Fruit fly (Drosophila melanogaster) whole organism, prepupa: ENCODE results near the gene Fur2.

Experiments
- Blimp-1 ChIP-seq: fragments of 200-800 bp; sonication (Bioruptor generic); optimal IDR thresholded peaks from 3 replicates; lab custom pipeline; 2017; ENCODE audit warnings: missing biosample characterization, missing genetic modification characterization, mild to moderate bottlenecking, moderate library complexity, missing genetic modification reagents
- CG10631 ChIP-seq: fragments of 200-800 bp; sonication (Bioruptor generic); optimal IDR thresholded peaks from 2 replicates; lab custom pipeline; 2016; ENCODE audit warnings: missing biosample characterization, missing genetic modification characterization
- CG11294 ChIP-seq: fragments of 200-800 bp; sonication (Bioruptor generic); IDR thresholded peaks from 2 replicates; pipeline ENCODE4 v1.3.6; 2022; ENCODE audit warnings: missing biosample characterization, missing genetic modification characterization
- CG11762 ChIP-seq: fragments of 200-800 bp; sonication (Bioruptor generic); optimal IDR thresholded peaks from 3 replicates; lab custom pipeline; 2016; ENCODE audit warnings: missing biosample characterization, missing genetic modification characterization; ENCODE audit not compliant: insufficient read depth
- CG11902 ChIP-seq: fragments of 200-800 bp; sonication (Bioruptor generic); optimal IDR thresholded peaks from 3 replicates; lab custom pipeline; 2016; ENCODE audit warnings: missing biosample characterization, missing genetic modification characterization
- CG15336 ChIP-seq: fragments of 200-800 bp; sonication (Bioruptor generic); IDR thresholded peaks from 2 replicates; pipeline ENCODE4 v1.3.6; 2022; ENCODE audit warnings: missing biosample characterization, missing genetic modification characterization
- CG1621 ChIP-seq: fragments of 200-800 bp; sonication (Bioruptor generic); optimal IDR thresholded peaks from 3 replicates; lab custom pipeline; 2018; ENCODE audit warnings: missing biosample characterization, mild to moderate bottlenecking, missing genetic modification characterization
- CG3032 ChIP-seq: fragments of 200-800 bp; optimal IDR thresholded peaks from 2 replicates; lab custom pipeline; 2019; ENCODE audit warnings: missing biosample characterization, mild to moderate bottlenecking, missing genetic modification characterization, moderate library complexity
- CG31627 ChIP-seq: fragments of 200-800 bp; sonication (Bioruptor generic); optimal IDR thresholded peaks from 3 replicates; lab custom pipeline; 2016; ENCODE audit warnings: missing biosample characterization, missing genetic modification characterization
- CG34406 ChIP-seq: fragments of 200-800 bp; sonication (Bioruptor generic); optimal IDR thresholded peaks from 3 replicates; lab custom pipeline; 2016; ENCODE audit warnings: missing biosample characterization, missing genetic modification characterization
- CG3919 ChIP-seq: fragments of 200-800 bp; sonication (Bioruptor generic); optimal IDR thresholded peaks from 3 replicates; lab custom pipeline; 2016; ENCODE audit warnings: missing biosample characterization, missing genetic modification characterization
- CG4318 ChIP-seq: fragments of 200-800 bp; sonication (Bioruptor generic); optimal IDR thresholded peaks from 3 replicates; lab custom pipeline; 2017; ENCODE audit warnings: missing biosample characterization, mild to moderate bottlenecking, missing genetic modification characterization
- CG6276 ChIP-seq: fragments of 200-800 bp; sonication (Bioruptor generic); optimal IDR thresholded peaks from 2 replicates; lab custom pipeline; 2017; ENCODE audit warnings: missing biosample characterization, mild to moderate bottlenecking, missing genetic modification characterization
- CG6808 ChIP-seq: fragments of 200-800 bp; sonication (Bioruptor generic); optimal IDR thresholded peaks from 3 replicates; lab custom pipeline; 2017; ENCODE audit warnings: missing biosample characterization, missing genetic modification characterization, mild to moderate bottlenecking, moderate library complexity, missing genetic modification reagents
- CG6854 ChIP-seq: fragments of 200-800 bp; sonication (Bioruptor generic); optimal IDR thresholded peaks from 2 replicates; lab custom pipeline; 2017; ENCODE audit warnings: missing biosample characterization, mild to moderate bottlenecking, missing genetic modification characterization
- CG7368 ChIP-seq: fragments of 200-800 bp; sonication (Bioruptor generic); optimal IDR thresholded peaks from 3 replicates; lab custom pipeline; 2016; ENCODE audit warnings: missing biosample characterization, missing genetic modification characterization
- CG8119 ChIP-seq: fragments of 200-800 bp; sonication (Bioruptor generic); IDR thresholded peaks from 3 replicates; pipeline ENCODE4 v1.3.6; 2022; ENCODE audit warnings: missing biosample characterization, missing genetic modification characterization
- CG8632 ChIP-seq: fragments of 200-800 bp; sonication (Bioruptor generic); optimal IDR thresholded peaks from 3 replicates; lab custom pipeline; 2016; ENCODE audit warnings: missing biosample characterization, missing genetic modification characterization
- CG9139 ChIP-seq: fragments of 200-800 bp; sonication (Bioruptor generic); optimal IDR thresholded peaks from 3 replicates; lab custom pipeline; 2017; ENCODE audit warnings: missing biosample characterization, mild to moderate bottlenecking, missing genetic modification characterization
- Eip93F ChIP-seq: fragments of 200-800 bp; sonication (Bioruptor generic); optimal IDR thresholded peaks from 2 replicates; lab custom pipeline; 2016; ENCODE audit warnings: missing biosample characterization, mild to moderate bottlenecking, missing genetic modification characterization
- Ets96B ChIP-seq: fragments of 200-800 bp; optimal IDR thresholded peaks from 2 replicates; lab custom pipeline; 2019; ENCODE audit warnings: missing biosample characterization, mild to moderate bottlenecking, missing genetic modification characterization, moderate library complexity
- Hr38 ChIP-seq: sonication (Bioruptor generic); optimal IDR thresholded peaks from 2 replicates; lab custom pipeline; 2016; ENCODE audit warnings: missing biosample characterization, missing genetic modification characterization
- Hr4 ChIP-seq: fragments of 200-800 bp; sonication (Bioruptor generic); optimal IDR thresholded peaks from 3 replicates; lab custom pipeline; 2016; ENCODE audit warnings: missing biosample characterization, missing genetic modification characterization
- Lpt ChIP-seq: fragments of 200-800 bp; sonication (Bioruptor generic); optimal IDR thresholded peaks from 3 replicates; lab custom pipeline; 2016; ENCODE audit warnings: missing biosample characterization, missing genetic modification characterization
- Met ChIP-seq: fragments of 200-800 bp; sonication (Bioruptor generic); optimal IDR thresholded peaks from 3 replicates; lab custom pipeline; 2016; ENCODE audit warnings: missing biosample characterization, missing genetic modification characterization
- OdsH ChIP-seq: fragments of 200-800 bp; sonication (Bioruptor generic); optimal IDR thresholded peaks from 3 replicates; lab custom pipeline; 2016; ENCODE audit warnings: missing biosample characterization, missing genetic modification characterization
- Smox ChIP-seq: fragments of 200-800 bp; sonication (Bioruptor generic); optimal IDR thresholded peaks from 3 replicates; lab custom pipeline; 2016; ENCODE audit warnings: missing biosample characterization, missing genetic modification characterization
- Sox102F ChIP-seq: fragments of 200-800 bp; sonication (Bioruptor generic); optimal IDR thresholded peaks from 2 replicates; lab custom pipeline; 2016; ENCODE audit warnings: missing biosample characterization, mild to moderate bottlenecking, missing genetic modification characterization
- Sox14 ChIP-seq: fragments of 200-800 bp; sonication (Bioruptor generic); optimal IDR thresholded peaks from 3 replicates; lab custom pipeline; 2016; ENCODE audit warnings: missing biosample characterization, missing genetic modification characterization
- Sox15 ChIP-seq: fragments of 200-800 bp; sonication (Bioruptor generic); optimal IDR thresholded peaks from 3 replicates; lab custom pipeline; 2016; ENCODE audit warnings: missing biosample characterization, missing genetic modification characterization
- achi ChIP-seq: fragments of 200-800 bp; sonication (Bioruptor generic); optimal IDR thresholded peaks from 3 replicates; lab custom pipeline; 2016; ENCODE audit warnings: missing biosample characterization, missing genetic modification characterization
- acj6 ChIP-seq: fragments of 200-800 bp; sonication (Bioruptor generic); optimal IDR thresholded peaks from 3 replicates; lab custom pipeline; 2016; ENCODE audit warnings: missing biosample characterization, missing genetic modification characterization
- dac ChIP-seq: fragments of 200-800 bp; sonication (Bioruptor generic); optimal IDR thresholded peaks from 2 replicates; lab custom pipeline; 2017; ENCODE audit warnings: missing biosample characterization, mild to moderate bottlenecking, missing genetic modification characterization
- dsx ChIP-seq: fragments of 200-800 bp; optimal IDR thresholded peaks from 3 replicates; lab custom pipeline; 2019; ENCODE audit warnings: missing biosample characterization, mild to moderate bottlenecking, missing genetic modification characterization, moderate library complexity; ENCODE audit not compliant: poor library complexity, severe bottlenecking
- eg ChIP-seq: fragments of 200-800 bp; sonication (Bioruptor generic); IDR thresholded peaks from 3 replicates; pipeline ENCODE4 v1.3.6; 2022; ENCODE audit warnings: missing biosample characterization, missing genetic modification characterization
- esn ChIP-seq: fragments of 200-800 bp; sonication (Bioruptor generic); optimal IDR thresholded peaks from 2 replicates; lab custom pipeline; 2016; ENCODE audit warnings: missing biosample characterization, mild to moderate bottlenecking, missing genetic modification characterization, moderate library complexity
- net ChIP-seq: fragments of 200-800 bp; sonication (Bioruptor generic); optimal IDR thresholded peaks from 3 replicates; lab custom pipeline; 2016; ENCODE audit warnings: missing biosample characterization, missing genetic modification characterization
- pdm3 ChIP-seq: fragments of 200-800 bp; sonication (Bioruptor generic); optimal IDR thresholded peaks from 3 replicates; lab custom pipeline; 2016; ENCODE audit warnings: missing biosample characterization, missing genetic modification characterization
- salr ChIP-seq, 2 experiments: fragments of 200-800 bp; sonication (Bioruptor generic); optimal IDR thresholded peaks; 3 replicates each; lab custom pipeline; 2016 to 2018; ENCODE audit warnings: missing biosample characterization in 2 of 2, missing genetic modification characterization in 2 of 2, mild to moderate bottlenecking in 1 of 2
- spab ChIP-seq: fragments of 200-800 bp; sonication (Bioruptor generic); optimal IDR thresholded peaks from 2 replicates; lab custom pipeline; 2017; ENCODE audit warnings: missing biosample characterization, mild to moderate bottlenecking, missing genetic modification characterization, missing genetic modification reagents
- ss ChIP-seq, 2 experiments: fragments of 200-800 bp; sonication (Bioruptor generic); optimal IDR thresholded peaks; 2 replicates in 1 of 2; 3 replicates in 1 of 2; lab custom pipeline; 2017 to 2018; ENCODE audit warnings: mild to moderate bottlenecking in 2 of 2, missing biosample characterization in 2 of 2, missing genetic modification characterization in 2 of 2, moderate library complexity in 1 of 2
- svp ChIP-seq: fragments of 200-800 bp; sonication (Bioruptor generic); peaks from one replicate; lab custom pipeline; 2016; ENCODE audit warnings: missing biosample characterization, missing genetic modification characterization
- topi ChIP-seq: fragments of 200-800 bp; sonication (Bioruptor generic); optimal IDR thresholded peaks from 3 replicates; lab custom pipeline; 2016; ENCODE audit warnings: missing biosample characterization, missing genetic modification characterization
- vri ChIP-seq: fragments of 200-800 bp; sonication (Bioruptor generic); optimal IDR thresholded peaks from 3 replicates; lab custom pipeline; 2016; ENCODE audit warnings: missing biosample characterization, mild to moderate bottlenecking, missing genetic modification characterization

The Fur2 gene

dm6 chrX:16335107-16335642 is 37.7 kb upstream of the Fur2 start (continued):
- peak; percentile 80 for TF ChIP-seq achi
- TF ChIP-seq svp (GFP tag; lab: Kevin White, UChicago), result peak; percentile 86
- peak; percentile 82 for TF ChIP-seq acj6 (GFP tag; lab: Kevin White, UChicago)
- TF ChIP-seq CG6276 (GFP tag; lab: Kevin White, UChicago), result no peak
- TF ChIP-seq CG11902 (GFP tag; lab: Kevin White, UChicago), result peak; percentile 45
- TF ChIP-seq dac (GFP tag; lab: Kevin White, UChicago), result peak; percentile 69
- peak; percentile 48 for TF ChIP-seq Ets96B (tag; lab: Kevin White, UChicago)
- TF ChIP-seq CG3032 (tag; lab: Kevin White, UChicago), result peak; percentile 47
- TF ChIP-seq CG6854 (GFP tag; lab: Kevin White, UChicago), result peak; percentile 22
- peak; percentile 73 for TF ChIP-seq CG7368 (GFP tag; lab: Kevin White, UChicago)
- TF ChIP-seq Sox102F (GFP tag; lab: Kevin White, UChicago), result peak; percentile 80
- TF ChIP-seq Hr38 (GFP tag; lab: Kevin White, UChicago), result no peak
- TF ChIP-seq CG15336 (GFP tag; lab: Robert Waterston, UW), result peak; percentile 86

DNA sequence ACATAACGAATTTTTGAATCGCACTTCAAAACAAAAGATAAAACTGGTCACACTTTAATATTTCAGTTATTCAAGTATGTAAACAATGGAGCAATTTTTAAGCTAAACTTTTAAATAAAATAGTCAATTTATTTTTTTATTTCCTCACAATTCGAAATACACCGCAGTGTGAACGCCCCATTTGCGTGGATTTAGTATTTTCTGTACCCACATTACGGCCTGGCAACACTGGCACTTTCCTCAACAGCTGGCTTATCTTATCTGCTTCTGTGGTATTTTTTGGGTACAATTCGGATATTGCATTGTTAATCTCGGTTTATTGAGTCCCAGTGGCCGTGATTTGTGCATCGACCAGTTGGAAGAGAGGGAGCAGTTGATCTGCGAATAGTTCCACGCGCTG is 22.8 kb upstream of the Fur2 start, which contains the start of gene sl:
Gene sl, plus strand, starts transcription at position 254 of the 400 bp plus-strand sequence.
- TF ChIP-seq CG1621 (no peak), CG31627 (GFP tag; lab: Kevin White, UChicago) (peak; percentile 12)

dm6 chrX:16358670-16359320 is 14.1 kb upstream of the Fur2 start, which contains the start of the genes U2af50 and PIG-Q:
Gene U2af50, minus strand, starts transcription at chrX:16359039.
Gene PIG-Q, plus strand, starts transcription at chrX:16359143.
- TF ChIP-seq CG15336 (GFP tag; lab: Robert Waterston, UW), result peak; percentile 90
- peak; percentile 84 for TF ChIP-seq Lpt (GFP tag; lab: Kevin White, UChicago)
- peak; percentile 81 for TF ChIP-seq pdm3 (GFP tag; lab: Kevin White, UChicago)
- TF ChIP-seq CG3919 (GFP tag; lab: Kevin White, UChicago), result no peak
- no peak for TF ChIP-seq CG6808 (GFP tag; lab: Kevin White, UChicago)
- no peak for TF ChIP-seq ss (GFP tag; optimal IDR thresholded peaks at IDR 0.05; lab: Kevin White, UChicago)
- no peak for TF ChIP-seq spab (GFP tag; lab: Kevin White, UChicago)
- TF ChIP-seq topi (GFP tag; lab: Kevin White, UChicago), result no peak
- TF ChIP-seq CG7368 (GFP tag; lab: Kevin White, UChicago), result no peak
- peak; percentile 90 for TF ChIP-seq OdsH (GFP tag; lab: Kevin White, UChicago)
- TF ChIP-seq CG11294 (GFP tag; lab: Robert Waterston, UW), result no peak; the same call in 1 of the 2 replicates
- peak; percentile 82 for TF ChIP-seq dac (GFP tag; lab: Kevin White, UChicago)
- peak; percentile 86 for TF ChIP-seq CG11762 (GFP tag; lab: Kevin White, UChicago)
- no peak for TF ChIP-seq salr (GFP tag; optimal IDR thresholded peaks at IDR 0.05; lab: Kevin White, UChicago)
- peak; percentile 83 for TF ChIP-seq esn (GFP tag; lab: Kevin White, UChicago)
- TF ChIP-seq Blimp-1 (GFP tag; lab: Kevin White, UChicago), result peak; percentile 65
- TF ChIP-seq Sox102F (GFP tag; lab: Kevin White, UChicago), result no peak
- peak; percentile 79 for TF ChIP-seq Hr4 (GFP tag; lab: Kevin White, UChicago)
- TF ChIP-seq CG34406 (GFP tag; lab: Kevin White, UChicago), result peak; percentile 94
- TF ChIP-seq Eip93F (GFP tag; lab: Kevin White, UChicago), result peak; percentile 38
- TF ChIP-seq CG6854 (GFP tag; lab: Kevin White, UChicago), result peak; percentile 83
- peak; percentile 93 for TF ChIP-seq CG3032 (tag; lab: Kevin White, UChicago)
- TF ChIP-seq acj6 (GFP tag; lab: Kevin White, UChicago), result peak; percentile 90
- peak; percentile 62 for TF ChIP-seq vri (GFP tag; lab: Kevin White, UChicago)
- no peak for TF ChIP-seq Hr38 (GFP tag; lab: Kevin White, UChicago)
- peak; percentile 85 for TF ChIP-seq CG4318 (GFP tag; lab: Kevin White, UChicago)
- TF ChIP-seq CG10631 (GFP tag; lab: Kevin White, UChicago), result peak; percentile 94
- TF ChIP-seq Sox15 (GFP tag; lab: Kevin White, UChicago), result peak; percentile 84
- peak; percentile 86 for TF ChIP-seq CG9139 (GFP tag; lab: Kevin White, UChicago)
- TF ChIP-seq net, result no peak
- TF ChIP-seq Sox14 (GFP tag; lab: Kevin White, UChicago), result peak; percentile 74
- peak; percentile 82 for TF ChIP-seq CG1621
- no peak for TF ChIP-seq Smox
- peak; percentile 80 for TF ChIP-seq Met (GFP tag; lab: Kevin White, UChicago)
- TF ChIP-seq eg, result no peak
- TF ChIP-seq achi, result peak; percentile 93
- no peak; the same call in none of the 3 replicates for TF ChIP-seq CG8119 (GFP tag; lab: Robert Waterston, UW)
- TF ChIP-seq CG8632 (GFP tag; lab: Kevin White, UChicago), result peak; percentile 90
- TF ChIP-seq dsx (GFP tag; lab: Kevin White, UChicago), result peak; percentile 89
